Worm (Caenorhabditis elegans): ENCODE data around the gene ceh-60.
A peak's percentile ranks its signal among the peaks of the same experiment; 100 is the strongest.

Gene ceh-60

ce11 chrX:6530591-6530990, 645 bp upstream of the ceh-60 start:
- TF ChIP-seq dmd-4 (tag; optimal IDR thresholded peaks at IDR 0.05) (no peak), fos-1 (tag; optimal IDR thresholded peaks at IDR 0.05) (peak; percentile 62)

- TF ChIP-seq nhr-10 (tag; optimal IDR thresholded peaks at IDR 0.05) = no peak
- peak; percentile 37 for TF ChIP-seq fos-1 (tag; optimal IDR thresholded peaks at IDR 0.05)
- peak; percentile 49 for TF ChIP-seq F13H6.1 (tag; optimal IDR thresholded peaks at IDR 0.05)
- no peak for TF ChIP-seq nhr-11 (tag; optimal IDR thresholded peaks at IDR 0.05)
- TF ChIP-seq gmeb-1 (tag; optimal IDR thresholded peaks at IDR 0.05) = peak; percentile 41
- TF ChIP-seq Y55F3AM.14 (GFP tag; optimal IDR thresholded peaks at IDR 0.05) = no peak
- TF ChIP-seq R02D3.7 (tag; optimal IDR thresholded peaks at IDR 0.05) = no peak
- peak; percentile 30 for TF ChIP-seq sma-9 (GFP tag; optimal IDR thresholded peaks at IDR 0.05)
- no peak for TF ChIP-seq sma-9 (tag; optimal IDR thresholded peaks at IDR 0.05)
- TF ChIP-seq crh-2 (tag; optimal IDR thresholded peaks at IDR 0.05) = peak; percentile 22
Observed at ce11 chrX:6522634-6523070, 7.3 kb downstream of the ceh-60 start.

- TF ChIP-seq crh-2 (tag; optimal IDR thresholded peaks at IDR 0.05) (peak; percentile 16), fos-1 (tag; optimal IDR thresholded peaks at IDR 0.05) (no peak), blmp-1 (tag; optimal IDR thresholded peaks at IDR 0.05; ENCODE audit: insufficient read depth) (no peak), mab-5 (tag; optimal IDR thresholded peaks at IDR 0.05) (no peak), dmd-4 (tag; optimal IDR thresholded peaks at IDR 0.05) (no peak), F13H6.1 (tag; optimal IDR thresholded peaks at IDR 0.05) (peak; percentile 18), sma-9 (GFP tag; optimal IDR thresholded peaks at IDR 0.05) (no peak), sma-9 (tag; optimal IDR thresholded peaks at IDR 0.05) (no peak), unc-39 (tag; optimal IDR thresholded peaks at IDR 0.05) (no peak), mbf-1 (tag; optimal IDR thresholded peaks at IDR 0.05) (no peak), elt-1 (tag; optimal IDR thresholded peaks at IDR 0.05) (no peak), alr-1 (tag; optimal IDR thresholded peaks at IDR 0.05) (no peak), nhr-21 (tag; optimal IDR thresholded peaks at IDR 0.05) (no peak), ZK546.5 (tag; optimal IDR thresholded peaks at IDR 0.05) (no peak), sem-4 (tag; optimal IDR thresholded peaks at IDR 0.05) (no peak), aly-2 (tag; optimal IDR thresholded peaks at IDR 0.05) (no peak), ztf-11 (tag; optimal IDR thresholded peaks at IDR 0.05) (no peak), lin-13 (GFP tag; optimal IDR thresholded peaks at IDR 0.05) (no peak), peb-1 (tag; optimal IDR thresholded peaks at IDR 0.05) (no peak), elt-3 (tag; optimal IDR thresholded peaks at IDR 0.05) (no peak), ceh-82 (tag; optimal IDR thresholded peaks at IDR 0.05) (no peak), zag-1 (tag; optimal IDR thresholded peaks at IDR 0.05) (no peak), gmeb-1 (tag; optimal IDR thresholded peaks at IDR 0.05) (peak; percentile 19)
Observed at ce11 chrX:6520644-6521043, 9.3 kb downstream of the ceh-60 start.

ce11 chrX:6519946-6520345, 10.0 kb downstream of the ceh-60 start:
- TF ChIP-seq blmp-1 (tag; optimal IDR thresholded peaks at IDR 0.05; ENCODE audit: insufficient read depth) (peak; percentile 27), ama-1 (optimal IDR thresholded peaks at IDR 0.05) (no peak)

ce11 chrX:6519473-6519872, 10.5 kb downstream of the ceh-60 start:
- TF ChIP-seq crh-2 (tag; optimal IDR thresholded peaks at IDR 0.05) = peak; percentile 36
- peak; percentile 29 for TF ChIP-seq fos-1 (tag; optimal IDR thresholded peaks at IDR 0.05)
- no peak for TF ChIP-seq nhr-77 (tag; optimal IDR thresholded peaks at IDR 0.05)
- no peak for TF ChIP-seq nhr-11 (tag; optimal IDR thresholded peaks at IDR 0.05)

ce11 chrX:6518537-6518936, 11.4 kb downstream of the ceh-60 start, which contains the start of gene ets-4:
TSS of gene ets-4 (plus strand) at chrX:6518883.
- no peak for TF ChIP-seq Y55F3AM.14 (GFP tag; optimal IDR thresholded peaks at IDR 0.05)
- peak; percentile 18 for TF ChIP-seq skn-1 (tag; optimal IDR thresholded peaks at IDR 0.05)
- TF ChIP-seq sma-9 (GFP tag; optimal IDR thresholded peaks at IDR 0.05) = peak; percentile 8
- TF ChIP-seq sma-9 (tag; optimal IDR thresholded peaks at IDR 0.05) = no peak
- peak; percentile 65 for TF ChIP-seq fos-1 (tag; optimal IDR thresholded peaks at IDR 0.05)
- TF ChIP-seq C34F6.9 (tag; optimal IDR thresholded peaks at IDR 0.05) = no peak
- TF ChIP-seq gmeb-1 (tag; optimal IDR thresholded peaks at IDR 0.05) = peak; percentile 62
- TF ChIP-seq aly-2 (tag; optimal IDR thresholded peaks at IDR 0.05) = no peak
- no peak for TF ChIP-seq unc-62 (GFP tag; optimal IDR thresholded peaks at IDR 0.05)
- TF ChIP-seq F13H6.1 (tag; optimal IDR thresholded peaks at IDR 0.05) = peak; percentile 56
- no peak for TF ChIP-seq nhr-6 (tag; optimal IDR thresholded peaks at IDR 0.05)
- TF ChIP-seq crh-2 (tag; optimal IDR thresholded peaks at IDR 0.05) = peak; percentile 27
- no peak for TF ChIP-seq lin-11 (tag; optimal IDR thresholded peaks at IDR 0.05)
- no peak for TF ChIP-seq ztf-11 (tag; optimal IDR thresholded peaks at IDR 0.05)
- TF ChIP-seq sma-3 (GFP tag; optimal IDR thresholded peaks at IDR 0.05) = peak; percentile 23
